Fruit fly (Drosophila melanogaster): Measurements from ENCODE around the gene Trf4-2.

DNA sequence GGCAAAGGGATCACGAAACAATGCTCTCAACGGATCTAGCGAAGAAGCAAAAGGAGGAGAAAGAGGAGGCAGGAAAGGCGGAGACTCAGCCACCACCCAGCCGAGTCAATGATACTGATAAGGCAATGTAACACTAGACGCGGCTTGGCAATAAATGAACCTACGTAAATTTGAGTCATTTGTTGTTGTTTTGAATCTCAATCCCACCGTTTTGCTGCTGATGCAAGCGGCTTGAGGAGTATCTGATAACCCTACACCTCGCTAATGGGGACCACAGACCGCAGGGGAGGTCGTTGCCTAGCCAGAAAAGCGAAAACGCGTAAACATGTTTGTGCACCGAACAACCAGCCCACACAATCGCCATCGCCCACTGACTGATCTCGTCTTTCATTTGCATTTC, 46.4 kb upstream of the Trf4-2 start:
- no peak for TF ChIP-seq usp (GFP tag; optimal IDR thresholded peaks at IDR 0.05)
- TF ChIP-seq psq (optimal IDR thresholded peaks at IDR 0.05) = no peak
- TF ChIP-seq pan (optimal IDR thresholded peaks at IDR 0.05) = no peak
- TF ChIP-seq CG8478 (optimal IDR thresholded peaks at IDR 0.05) = no peak
- no peak for TF ChIP-seq EcR (GFP tag; optimal IDR thresholded peaks at IDR 0.05)
- no peak for TF ChIP-seq Dll (optimal IDR thresholded peaks at IDR 0.05)

Data from whole organism.